Fruit fly (Drosophila melanogaster): ENCODE results near the gene PH4alphaNE2.

Gene PH4alphaNE2

dm6 chr3R:30541469-30541868 lies 29.5 kb upstream of the PH4alphaNE2 start:
- TF ChIP-seq CG14711 (tag; optimal IDR thresholded peaks at IDR 0.05) (no peak), Mnt (GFP tag; optimal IDR thresholded peaks at IDR 0.05) (no peak), toe (GFP tag; optimal IDR thresholded peaks at IDR 0.05) (no peak), pad (GFP tag; optimal IDR thresholded peaks at IDR 0.05) (no peak)

dm6 chr3R:30540196-30540595 lies 28.2 kb upstream of the PH4alphaNE2 start:
- TF ChIP-seq CG1620 (GFP tag; optimal IDR thresholded peaks at IDR 0.05) (no peak), CG5204 (GFP tag; optimal IDR thresholded peaks at IDR 0.05) (peak; percentile 38), CG11617 (GFP tag; optimal IDR thresholded peaks at IDR 0.05) (no peak), ovo (GFP tag; optimal IDR thresholded peaks at IDR 0.05) (no peak), CG7101 (tag; optimal IDR thresholded peaks at IDR 0.05) (peak; percentile 24), tj (GFP tag; optimal IDR thresholded peaks at IDR 0.05) (no peak), bab1 (GFP tag; optimal IDR thresholded peaks at IDR 0.05) (no peak), CG14711 (tag; optimal IDR thresholded peaks at IDR 0.05) (peak; percentile 44), kay (GFP tag; ENCODE audit: borderline replicate concordance) (no peak), CG33017 (tag; optimal IDR thresholded peaks at IDR 0.05) (peak; percentile 20), pad (GFP tag; optimal IDR thresholded peaks at IDR 0.05) (no peak), cic (GFP tag; optimal IDR thresholded peaks at IDR 0.05) (no peak), CG7045 (GFP tag; optimal IDR thresholded peaks at IDR 0.05) (peak; percentile 62), Hr96 (GFP tag; optimal IDR thresholded peaks at IDR 0.05) (peak; percentile 44), Clk (GFP tag; optimal IDR thresholded peaks at IDR 0.05) (no peak), cnc (optimal IDR thresholded peaks at IDR 0.05) (no peak), Crg-1 (GFP tag; optimal IDR thresholded peaks at IDR 0.05) (no peak), CG12768 (GFP tag; optimal IDR thresholded peaks at IDR 0.05) (peak; percentile 38), Mnt (GFP tag; optimal IDR thresholded peaks at IDR 0.05) (no peak), toe (GFP tag; optimal IDR thresholded peaks at IDR 0.05) (peak; percentile 37)

- TF ChIP-seq pad (GFP tag; optimal IDR thresholded peaks at IDR 0.05): no peak
- no peak for TF ChIP-seq Crg-1 (GFP tag; optimal IDR thresholded peaks at IDR 0.05)
- TF ChIP-seq CG33017 (tag; optimal IDR thresholded peaks at IDR 0.05): no peak
- TF ChIP-seq ovo (GFP tag; optimal IDR thresholded peaks at IDR 0.05): no peak
- no peak for TF ChIP-seq CG7101 (tag; optimal IDR thresholded peaks at IDR 0.05)
- TF ChIP-seq cic (GFP tag; optimal IDR thresholded peaks at IDR 0.05): no peak
- TF ChIP-seq Clk (GFP tag; optimal IDR thresholded peaks at IDR 0.05): no peak
- no peak for TF ChIP-seq cnc (optimal IDR thresholded peaks at IDR 0.05)
- TF ChIP-seq CG14711 (tag; optimal IDR thresholded peaks at IDR 0.05): no peak
- no peak for TF ChIP-seq CG12768 (GFP tag; optimal IDR thresholded peaks at IDR 0.05)
- TF ChIP-seq CG5204 (GFP tag; optimal IDR thresholded peaks at IDR 0.05): no peak
- no peak for TF ChIP-seq CG7045 (GFP tag; optimal IDR thresholded peaks at IDR 0.05)
These were observed 24.9 kb upstream of the PH4alphaNE2 start for dm6 chr3R:30536919-30537318.

- no peak for TF ChIP-seq CG7101 (tag; optimal IDR thresholded peaks at IDR 0.05)
- no peak for TF ChIP-seq cnc (optimal IDR thresholded peaks at IDR 0.05)
- no peak for TF ChIP-seq CG7045 (GFP tag; optimal IDR thresholded peaks at IDR 0.05)
- TF ChIP-seq kay (GFP tag; ENCODE audit: borderline replicate concordance): no peak
- TF ChIP-seq CG5204 (GFP tag; optimal IDR thresholded peaks at IDR 0.05): no peak
- no peak for TF ChIP-seq CG12768 (GFP tag; optimal IDR thresholded peaks at IDR 0.05)
- TF ChIP-seq Clk (GFP tag; optimal IDR thresholded peaks at IDR 0.05): no peak
- no peak for TF ChIP-seq CG33017 (tag; optimal IDR thresholded peaks at IDR 0.05)
These were observed 24.4 kb upstream of the PH4alphaNE2 start for dm6 chr3R:30536432-30536831.

dm6 chr3R:30534444-30534843 lies 22.4 kb upstream of the PH4alphaNE2 start:
- TF ChIP-seq Mnt (GFP tag; optimal IDR thresholded peaks at IDR 0.05): no peak
- TF ChIP-seq CG7045 (GFP tag; optimal IDR thresholded peaks at IDR 0.05): no peak
- no peak for TF ChIP-seq pad (GFP tag; optimal IDR thresholded peaks at IDR 0.05)
- TF ChIP-seq cic (GFP tag; optimal IDR thresholded peaks at IDR 0.05): no peak
- TF ChIP-seq tj (GFP tag; optimal IDR thresholded peaks at IDR 0.05): no peak
- no peak for TF ChIP-seq cnc (optimal IDR thresholded peaks at IDR 0.05)
- no peak for TF ChIP-seq bab1 (GFP tag; optimal IDR thresholded peaks at IDR 0.05)
- TF ChIP-seq CG12768 (GFP tag; optimal IDR thresholded peaks at IDR 0.05): no peak
- no peak for TF ChIP-seq CG11617 (GFP tag; optimal IDR thresholded peaks at IDR 0.05)
- no peak for TF ChIP-seq ovo (GFP tag; optimal IDR thresholded peaks at IDR 0.05)
- TF ChIP-seq CG1620 (GFP tag; optimal IDR thresholded peaks at IDR 0.05): no peak

dm6 chr3R:30531989-30532653 lies 20.1 kb upstream of the PH4alphaNE2 start, which contains the start of gene tmod:
tmod (plus strand) TSS chr3R:30532607.
- TF ChIP-seq Mnt (GFP tag; optimal IDR thresholded peaks at IDR 0.05): no peak
- TF ChIP-seq cnc (optimal IDR thresholded peaks at IDR 0.05): no peak
- TF ChIP-seq CG14711 (tag; optimal IDR thresholded peaks at IDR 0.05): peak; percentile 36
- TF ChIP-seq CG1620 (GFP tag; optimal IDR thresholded peaks at IDR 0.05): no peak
- peak; percentile 77 for TF ChIP-seq tj (GFP tag; optimal IDR thresholded peaks at IDR 0.05)
- TF ChIP-seq kay (GFP tag; ENCODE audit: borderline replicate concordance): no peak
- TF ChIP-seq Hr96 (GFP tag; optimal IDR thresholded peaks at IDR 0.05): peak; percentile 10
- no peak for TF ChIP-seq ovo (GFP tag; optimal IDR thresholded peaks at IDR 0.05)
- no peak for TF ChIP-seq Crg-1 (GFP tag; optimal IDR thresholded peaks at IDR 0.05)
- no peak for TF ChIP-seq cic (GFP tag; optimal IDR thresholded peaks at IDR 0.05)
- peak; percentile 59 for TF ChIP-seq pad (GFP tag; optimal IDR thresholded peaks at IDR 0.05)
- peak; percentile 18 for TF ChIP-seq bab1 (GFP tag; optimal IDR thresholded peaks at IDR 0.05)
- TF ChIP-seq Clk (GFP tag; optimal IDR thresholded peaks at IDR 0.05): no peak
- TF ChIP-seq CG33017 (tag; optimal IDR thresholded peaks at IDR 0.05): no peak
- no peak for TF ChIP-seq CG12768 (GFP tag; optimal IDR thresholded peaks at IDR 0.05)
- no peak for TF ChIP-seq toe (GFP tag; optimal IDR thresholded peaks at IDR 0.05)
